Worm (Caenorhabditis elegans) whole organism, mixed stage, embryonic: ENCODE measurements around the gene snb-6.

Experiments
- blmp-1 ChIP-seq: fragments of 150-350 bp; optimal IDR thresholded peaks from 2 replicates; lab custom pipeline; 2014; ENCODE audit warnings: missing biosample characterization, missing genetic modification characterization
- nhr-28 ChIP-seq: fragments of 150-350 bp; optimal IDR thresholded peaks from 2 replicates; lab custom pipeline; 2014; ENCODE audit warnings: missing biosample characterization, missing genetic modification characterization

ce11 chrII:8811825-8812224, 47.7 kb downstream of the snb-6 start:
- no peak for TF ChIP-seq blmp-1 (tag; lab: Kevin White, UChicago)
- no peak for TF ChIP-seq nhr-28 (tag; lab: Kevin White, UChicago)
